Worm (Caenorhabditis elegans): ENCODE results near the gene M02F4.2.

The M02F4.2 gene

ce11 chrX:3018505-3018996 is 15.6 kb downstream of the M02F4.2 start, which contains the start of gene flp-18:
flp-18 (minus strand) TSS chrX:3018555.
- TF ChIP-seq nhr-28 (tag; optimal IDR thresholded peaks at IDR 0.05) (no peak), bed-3 (GFP tag; optimal IDR thresholded peaks at IDR 0.05) (no peak), ceh-39 (tag; optimal IDR thresholded peaks at IDR 0.05) (no peak), drap-1 (GFP tag; optimal IDR thresholded peaks at IDR 0.05) (no peak), hlh-1 (tag; optimal IDR thresholded peaks at IDR 0.05) (no peak)

DNA sequence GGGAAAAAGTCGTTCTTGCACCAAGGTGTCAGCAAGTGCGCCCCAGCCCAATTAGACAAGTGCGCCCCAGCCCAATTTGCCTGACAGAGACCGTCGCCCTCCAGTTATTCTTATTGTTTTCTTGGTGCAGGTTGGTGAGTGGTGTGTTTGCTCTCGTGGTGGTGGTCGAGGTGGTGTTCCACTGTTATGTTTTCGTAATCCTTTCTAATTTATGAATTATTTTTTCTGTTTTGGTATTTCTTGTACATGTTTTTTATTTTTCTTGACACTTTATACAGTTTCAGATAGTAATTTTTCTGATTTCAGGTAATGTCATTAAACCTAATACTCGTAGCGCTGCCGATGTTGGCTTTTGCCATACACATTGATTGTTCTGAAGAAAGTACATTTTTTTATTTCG is 24.9 kb downstream of the M02F4.2 start, which contains the start of gene Y48D7A.1:
Gene Y48D7A.1 (plus strand): TSS at position 301 of the 400 bp plus-strand sequence.
- TF ChIP-seq unc-39 (tag; optimal IDR thresholded peaks at IDR 0.05) (no peak), nhr-2 (tag; optimal IDR thresholded peaks at IDR 0.05) (no peak), sem-2 (GFP tag; optimal IDR thresholded peaks at IDR 0.05) (no peak), ceh-83 (GFP tag; optimal IDR thresholded peaks at IDR 0.05) (no peak), cnd-1 (tag; optimal IDR thresholded peaks at IDR 0.05) (no peak), ceh-39 (tag; optimal IDR thresholded peaks at IDR 0.05) (no peak), lsy-2 (tag; optimal IDR thresholded peaks at IDR 0.05) (no peak), nhr-76 (tag; optimal IDR thresholded peaks at IDR 0.05) (no peak), nhr-28 (tag; optimal IDR thresholded peaks at IDR 0.05) (no peak)

- TF ChIP-seq flh-1 (GFP tag; optimal IDR thresholded peaks at IDR 0.05) (no peak), drap-1 (GFP tag; optimal IDR thresholded peaks at IDR 0.05) (no peak), elt-1 (tag; optimal IDR thresholded peaks at IDR 0.05; ENCODE audit: borderline replicate concordance, insufficient read depth) (no peak), nhr-76 (tag; optimal IDR thresholded peaks at IDR 0.05) (no peak), ham-2 (GFP tag; optimal IDR thresholded peaks at IDR 0.05) (no peak), elt-3 (tag; optimal IDR thresholded peaks at IDR 0.05) (no peak), mls-2 (tag; optimal IDR thresholded peaks at IDR 0.05) (no peak), blmp-1 (tag; optimal IDR thresholded peaks at IDR 0.05) (no peak), ceh-83 (GFP tag; optimal IDR thresholded peaks at IDR 0.05) (no peak), mab-5 (tag; optimal IDR thresholded peaks at IDR 0.05) (no peak), nhr-2 (tag; optimal IDR thresholded peaks at IDR 0.05) (no peak), ztf-11 (tag; optimal IDR thresholded peaks at IDR 0.05) (no peak), hlh-1 (tag; optimal IDR thresholded peaks at IDR 0.05) (no peak)
Measured at ce11 chrX:3003703-3004102, 30.4 kb downstream of the M02F4.2 start, which contains the start of gene Y41G9A.6. Y41G9A.6 (minus strand) TSS chrX:3003803.

DNA sequence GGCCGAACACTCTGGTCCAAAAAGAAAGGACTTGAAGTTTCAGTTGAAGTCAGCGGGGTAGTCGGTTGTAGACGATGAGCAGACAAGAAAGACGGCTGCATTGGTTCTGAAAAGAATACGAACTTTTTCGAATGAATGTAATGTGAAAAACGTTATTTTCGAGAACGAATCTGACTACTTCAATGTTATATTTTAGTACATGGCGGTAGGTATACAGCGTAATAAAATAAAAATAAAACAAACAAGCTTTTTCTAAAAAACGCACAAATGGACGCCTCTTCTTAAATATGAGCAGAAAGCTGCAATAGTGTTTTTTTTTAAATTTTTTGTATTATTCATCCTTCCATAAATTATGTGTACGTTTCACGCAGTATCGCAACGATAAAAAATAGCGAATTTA is 34.5 kb downstream of the M02F4.2 start, which contains the start of gene Y41G9A.17:
Gene Y41G9A.17 (minus strand): TSS at position 101 of the 400 bp plus-strand sequence.
- no peak for TF ChIP-seq lin-32 (GFP tag; optimal IDR thresholded peaks at IDR 0.05)
- no peak for TF ChIP-seq drap-1 (GFP tag; optimal IDR thresholded peaks at IDR 0.05)
- TF ChIP-seq mep-1 (tag; optimal IDR thresholded peaks at IDR 0.05): no peak
- TF ChIP-seq lin-13 (tag; optimal IDR thresholded peaks at IDR 0.05): no peak
- no peak for TF ChIP-seq blmp-1 (tag; optimal IDR thresholded peaks at IDR 0.05)
- no peak for TF ChIP-seq flh-1 (GFP tag; optimal IDR thresholded peaks at IDR 0.05)
- no peak for TF ChIP-seq zip-8 (tag; optimal IDR thresholded peaks at IDR 0.05)
- no peak for TF ChIP-seq elt-3 (tag; optimal IDR thresholded peaks at IDR 0.05)
- no peak for TF ChIP-seq bed-3 (GFP tag; optimal IDR thresholded peaks at IDR 0.05)
- TF ChIP-seq ztf-11 (tag; optimal IDR thresholded peaks at IDR 0.05): no peak

DNA sequence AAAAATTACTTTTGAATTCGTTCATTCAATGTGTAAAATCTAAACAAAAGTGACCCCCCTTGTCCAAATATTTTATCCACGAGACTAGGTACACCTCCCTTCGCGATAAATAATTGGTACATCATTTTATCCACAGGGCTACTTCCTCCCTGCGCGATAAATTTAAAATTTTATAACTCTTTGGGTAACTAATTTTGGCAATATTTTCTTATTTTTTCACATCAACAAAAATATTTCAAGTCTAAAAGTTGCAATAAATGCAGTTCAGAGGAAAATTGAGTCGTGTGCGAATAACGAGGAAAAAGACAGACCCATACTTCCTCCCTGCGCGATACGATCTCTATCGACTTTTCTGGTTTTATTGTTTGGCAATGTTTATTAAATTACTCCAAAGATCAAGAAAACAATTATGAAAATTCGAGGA is 37.1 kb downstream of the M02F4.2 start:
- TF ChIP-seq mls-2 (tag; optimal IDR thresholded peaks at IDR 0.05) (no peak), lin-32 (GFP tag; optimal IDR thresholded peaks at IDR 0.05) (no peak), lin-13 (tag; optimal IDR thresholded peaks at IDR 0.05) (peak; percentile 72), unc-62 (GFP tag; optimal IDR thresholded peaks at IDR 0.05) (peak; percentile 92), ces-1 (GFP tag; optimal IDR thresholded peaks at IDR 0.05) (peak; percentile 99), sem-2 (GFP tag; optimal IDR thresholded peaks at IDR 0.05) (no peak), blmp-1 (tag; optimal IDR thresholded peaks at IDR 0.05) (no peak), ceh-43 (GFP tag; optimal IDR thresholded peaks at IDR 0.05) (peak; percentile 32), ztf-11 (tag; optimal IDR thresholded peaks at IDR 0.05) (peak; percentile 90), unc-39 (tag; optimal IDR thresholded peaks at IDR 0.05) (peak; percentile 61), flh-1 (GFP tag; optimal IDR thresholded peaks at IDR 0.05) (no peak), M03D4.4 (tag; optimal IDR thresholded peaks at IDR 0.05) (peak; percentile 46), lsy-2 (tag; optimal IDR thresholded peaks at IDR 0.05) (peak; percentile 89), zip-8 (tag; optimal IDR thresholded peaks at IDR 0.05) (peak; percentile 6), nhr-237 (tag; optimal IDR thresholded peaks at IDR 0.05) (peak; percentile 100), elt-3 (tag; optimal IDR thresholded peaks at IDR 0.05) (peak; percentile 91), nhr-2 (tag; optimal IDR thresholded peaks at IDR 0.05) (peak; percentile 58), mab-5 (tag; optimal IDR thresholded peaks at IDR 0.05) (peak; percentile 94), nhr-76 (tag; optimal IDR thresholded peaks at IDR 0.05) (peak; percentile 60), tbx-8 (GFP tag; optimal IDR thresholded peaks at IDR 0.05) (no peak), nhr-12 (tag; optimal IDR thresholded peaks at IDR 0.05) (peak; percentile 41), sptf-1 (tag; optimal IDR thresholded peaks at IDR 0.05) (peak; percentile 87), hlh-1 (tag; optimal IDR thresholded peaks at IDR 0.05) (peak; percentile 72), unc-120 (tag; optimal IDR thresholded peaks at IDR 0.05; ENCODE audit: poor library complexity, severe bottlenecking) (peak; percentile 94), snpc-4 (tag; optimal IDR thresholded peaks at IDR 0.05) (no peak), pha-4 (tag; optimal IDR thresholded peaks at IDR 0.05) (peak; percentile 97), ceh-83 (GFP tag; optimal IDR thresholded peaks at IDR 0.05) (peak; percentile 68), nhr-28 (tag; optimal IDR thresholded peaks at IDR 0.05) (peak; percentile 53), ceh-39 (tag; optimal IDR thresholded peaks at IDR 0.05) (peak; percentile 97), elt-1 (tag; optimal IDR thresholded peaks at IDR 0.05; ENCODE audit: borderline replicate concordance, insufficient read depth) (peak; percentile 34), cnd-1 (tag; optimal IDR thresholded peaks at IDR 0.05) (peak; percentile 81), mep-1 (tag; optimal IDR thresholded peaks at IDR 0.05) (peak; percentile 89), drap-1 (GFP tag; optimal IDR thresholded peaks at IDR 0.05) (peak; percentile 91)

All from whole organism, mixed stage, embryonic.